Worm (Caenorhabditis elegans) whole organism, midembryonic: Measurements from ENCODE around the gene seb-3.

Experiments used
- T22C8.4 ChIP-seq: fragments of 200-800 bp; sonication (Bioruptor generic); IDR thresholded peaks from 2 replicates; pipeline ENCODE4 v1.3.6; 2022; ENCODE audit warnings: missing genetic modification characterization, missing compliant biosample characterization
- cog-1 ChIP-seq: sonication (generic microtip); optimal IDR thresholded peaks from 2 replicates; lab custom pipeline; 2016; ENCODE audit warnings: missing genetic modification characterization, missing compliant biosample characterization
- flt-1 ChIP-seq: fragments of 200-800 bp; sonication (Bioruptor generic); IDR thresholded peaks from 2 replicates; pipeline ENCODE4 v1.3.6; 2022; ENCODE audit warnings: missing genetic modification characterization, missing compliant biosample characterization
- klf-2 ChIP-seq: fragments of 200-800 bp; sonication (Bioruptor generic); conservative IDR thresholded peaks from 2 replicates; pipeline ENCODE4 v1.3.6; 2022; ENCODE audit warnings: missing genetic modification reagents, missing genetic modification characterization, missing compliant biosample characterization
- med-1 ChIP-seq: sonication (generic microtip); optimal IDR thresholded peaks from 2 replicates; lab custom pipeline; 2017; ENCODE audit warnings: missing genetic modification characterization, mild to moderate bottlenecking, missing compliant biosample characterization, antibody characterized with exemption, missing genetic modification reagents; ENCODE audit not compliant: insufficient read depth
- ref-1 ChIP-seq: fragments of 200-800 bp; sonication (Bioruptor generic); conservative IDR thresholded peaks from 2 replicates; pipeline ENCODE4 v1.3.6; 2022; ENCODE audit warnings: missing genetic modification reagents, missing genetic modification characterization, missing compliant biosample characterization
- tab-1 ChIP-seq: fragments of 200-800 bp; sonication (Bioruptor generic); IDR thresholded peaks from 2 replicates; pipeline ENCODE4 v1.3.6; 2022; ENCODE audit warnings: missing genetic modification characterization, missing compliant biosample characterization
- ztf-23 ChIP-seq: fragments of 200-800 bp; sonication (Bioruptor generic); IDR thresholded peaks from 2 replicates; pipeline ENCODE4 v1.3.6; 2022; ENCODE audit warnings: missing genetic modification reagents, missing genetic modification characterization, missing compliant biosample characterization
- ztf-29 ChIP-seq: fragments of 200-800 bp; sonication (Bioruptor generic); IDR thresholded peaks from 2 replicates; pipeline ENCODE4 v1.3.6; 2022; ENCODE audit warnings: missing genetic modification reagents, missing genetic modification characterization, missing compliant biosample characterization

The seb-3 gene

DNA sequence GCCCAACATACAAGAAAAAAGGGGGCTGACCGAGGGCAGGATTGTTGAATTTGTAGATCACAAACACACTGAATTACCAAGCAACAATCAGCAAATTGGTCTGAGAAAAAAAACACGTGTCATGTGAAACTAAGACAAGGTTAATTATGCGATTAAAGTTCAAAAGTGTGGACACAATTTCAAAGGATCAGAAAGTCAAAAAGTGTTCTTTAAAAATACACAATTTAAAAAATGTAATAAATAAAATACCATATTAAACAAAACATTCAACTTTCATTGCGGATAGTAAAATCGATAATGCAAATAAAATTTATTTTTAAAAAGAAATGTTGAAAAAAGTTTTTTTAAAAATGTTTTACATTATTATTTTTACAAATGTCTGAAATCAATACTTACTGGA lies 27.0 kb upstream of the seb-3 start, which contains the start of gene cutl-3:
TSS of gene cutl-3 (minus strand) at position 101 of the 400 bp plus-strand sequence.
- TF ChIP-seq cog-1: no peak
- TF ChIP-seq klf-2 (GFP tag; lab: Robert Waterston, UW): no peak

- TF ChIP-seq cog-1 (no peak), flt-1 (GFP tag; lab: Robert Waterston, UW) (no peak), klf-2 (GFP tag; lab: Robert Waterston, UW) (no peak), ref-1 (GFP tag; lab: Robert Waterston, UW) (no peak), med-1 (GFP tag; lab: Kevin White, UChicago) (no peak), ztf-29 (GFP tag; lab: Robert Waterston, UW) (no peak), T22C8.4 (GFP tag; lab: Robert Waterston, UW) (no peak), ztf-23 (GFP tag; lab: Robert Waterston, UW) (no peak), tab-1 (GFP tag; lab: Robert Waterston, UW) (no peak)
Observed at ce11 chrX:15003891-15004550, 22.1 kb upstream of the seb-3 start, which contains the start of gene slc-25A18.1. slc-25A18.1 (minus strand) TSS chrX:15003941.

DNA sequence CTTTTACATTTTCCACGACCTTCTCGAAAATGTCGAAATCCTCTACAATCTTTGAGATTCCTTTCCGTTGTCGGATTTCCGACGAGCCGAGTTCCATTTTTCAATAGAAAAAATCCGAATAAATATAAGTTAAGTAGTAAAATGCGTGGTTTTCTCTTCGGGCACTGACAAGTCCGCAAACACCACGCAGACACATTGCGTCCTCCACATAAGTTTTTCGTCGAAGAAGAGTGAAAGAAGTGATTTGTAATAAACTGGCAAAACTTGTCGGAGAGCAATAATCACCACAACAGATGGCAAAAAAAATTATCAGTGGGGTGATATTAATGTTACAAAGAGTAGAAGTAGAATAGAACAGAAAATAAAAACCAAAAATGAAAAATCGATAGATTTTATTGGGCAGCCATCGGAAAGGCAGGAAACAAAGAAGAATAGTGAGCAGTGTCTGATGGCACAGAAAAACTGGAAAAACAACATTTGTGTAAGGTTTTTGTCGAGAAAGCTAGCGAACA lies 19.2 kb upstream of the seb-3 start, which contains the start of gene ergi-2:
TSS of gene ergi-2 (minus strand) at position 462 of the 512 bp plus-strand sequence.
- no peak for TF ChIP-seq flt-1 (GFP tag; lab: Robert Waterston, UW)
- TF ChIP-seq ref-1 (GFP tag; lab: Robert Waterston, UW): no peak
- no peak for TF ChIP-seq klf-2 (GFP tag; lab: Robert Waterston, UW)

DNA sequence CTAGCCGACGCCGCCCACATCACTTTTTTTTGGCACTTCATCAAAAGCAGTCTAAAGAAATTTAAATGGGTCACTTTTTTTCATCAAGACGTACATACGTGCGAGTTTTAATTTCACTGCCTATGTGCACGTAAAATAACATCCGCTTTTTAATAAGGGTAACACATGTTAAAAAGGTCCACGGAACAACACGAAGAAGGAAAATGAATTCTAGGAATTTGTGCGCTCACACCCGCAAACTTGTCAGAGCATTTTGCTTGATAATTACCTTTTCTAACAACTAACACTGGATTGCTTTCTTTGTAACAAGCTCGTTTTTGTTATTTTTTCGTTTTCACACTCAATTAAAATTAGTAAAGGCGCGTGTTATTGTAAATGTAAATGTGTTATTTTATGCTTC lies 17.4 kb upstream of the seb-3 start:
- no peak for TF ChIP-seq klf-2 (GFP tag; lab: Robert Waterston, UW)
- no peak for TF ChIP-seq T22C8.4 (GFP tag; lab: Robert Waterston, UW)
- no peak for TF ChIP-seq ztf-23 (GFP tag; lab: Robert Waterston, UW)
- no peak for TF ChIP-seq cog-1
- TF ChIP-seq tab-1 (GFP tag; lab: Robert Waterston, UW): no peak

- TF ChIP-seq T22C8.4 (GFP tag; lab: Robert Waterston, UW): no peak
- TF ChIP-seq klf-2 (GFP tag; lab: Robert Waterston, UW): no peak
Observed at ce11 chrX:15010941-15011340, 15.2 kb upstream of the seb-3 start.

ce11 chrX:15011526-15012274 lies 14.4 kb upstream of the seb-3 start:
- TF ChIP-seq ztf-23 (GFP tag; lab: Robert Waterston, UW): no peak
- TF ChIP-seq med-1 (GFP tag; lab: Kevin White, UChicago): no peak
- no peak for TF ChIP-seq cog-1

- TF ChIP-seq ref-1 (GFP tag; lab: Robert Waterston, UW): no peak
Observed at ce11 chrX:15013941-15014453, 12.1 kb upstream of the seb-3 start.

DNA sequence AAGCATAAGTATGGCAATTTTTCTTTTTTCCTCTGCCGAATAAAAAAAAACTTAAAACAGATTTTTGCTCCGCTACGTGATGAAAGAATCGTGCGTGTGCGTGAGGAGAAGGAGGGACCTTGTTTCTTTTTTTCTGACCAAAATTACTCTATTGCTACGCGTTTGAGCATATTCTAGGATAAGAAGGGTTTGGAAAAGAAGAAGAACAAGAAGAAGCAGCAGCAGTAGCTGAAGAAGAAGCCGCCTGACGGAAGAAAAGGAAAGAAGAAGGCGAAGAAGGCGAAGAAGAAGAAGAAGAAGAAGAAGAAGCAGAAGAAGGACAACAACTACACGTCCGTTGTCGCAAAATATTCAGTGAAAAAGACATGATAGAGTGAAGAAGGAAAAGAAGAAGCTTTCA lies 10.0 kb upstream of the seb-3 start:
- TF ChIP-seq cog-1 (no peak), ztf-29 (GFP tag; lab: Robert Waterston, UW) (no peak), tab-1 (GFP tag; lab: Robert Waterston, UW) (no peak), med-1 (GFP tag; lab: Kevin White, UChicago) (no peak), klf-2 (GFP tag; lab: Robert Waterston, UW) (no peak), T22C8.4 (GFP tag; lab: Robert Waterston, UW) (no peak), flt-1 (GFP tag; lab: Robert Waterston, UW) (no peak), ztf-23 (GFP tag; lab: Robert Waterston, UW) (no peak), ref-1 (GFP tag; lab: Robert Waterston, UW) (no peak)

DNA sequence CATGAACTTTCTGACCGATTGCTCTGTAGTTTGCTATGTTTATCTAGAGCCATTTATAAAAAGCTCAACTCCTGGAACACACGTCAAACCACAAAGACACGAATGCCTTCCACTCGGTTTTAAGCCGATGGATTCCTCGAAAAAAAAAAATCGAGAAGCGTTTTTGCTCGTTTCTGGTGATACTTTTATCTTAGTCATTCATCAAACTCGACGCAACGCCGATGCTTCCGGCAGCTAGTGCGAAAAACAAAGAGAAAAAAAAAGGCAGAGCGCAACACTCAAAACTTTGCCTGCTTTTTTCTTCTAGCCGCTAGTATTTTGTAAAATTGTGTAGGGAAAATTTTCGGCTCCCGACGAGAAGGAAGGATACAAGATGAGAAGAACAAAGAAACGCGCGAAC lies 1.5 kb downstream of the seb-3 start:
- TF ChIP-seq cog-1 (no peak), tab-1 (GFP tag; lab: Robert Waterston, UW) (no peak), flt-1 (GFP tag; lab: Robert Waterston, UW) (no peak), T22C8.4 (GFP tag; lab: Robert Waterston, UW) (no peak), ztf-23 (GFP tag; lab: Robert Waterston, UW) (no peak), ztf-29 (GFP tag; lab: Robert Waterston, UW) (no peak), med-1 (GFP tag; lab: Kevin White, UChicago) (no peak), klf-2 (GFP tag; lab: Robert Waterston, UW) (no peak), ref-1 (GFP tag; lab: Robert Waterston, UW) (no peak)

DNA sequence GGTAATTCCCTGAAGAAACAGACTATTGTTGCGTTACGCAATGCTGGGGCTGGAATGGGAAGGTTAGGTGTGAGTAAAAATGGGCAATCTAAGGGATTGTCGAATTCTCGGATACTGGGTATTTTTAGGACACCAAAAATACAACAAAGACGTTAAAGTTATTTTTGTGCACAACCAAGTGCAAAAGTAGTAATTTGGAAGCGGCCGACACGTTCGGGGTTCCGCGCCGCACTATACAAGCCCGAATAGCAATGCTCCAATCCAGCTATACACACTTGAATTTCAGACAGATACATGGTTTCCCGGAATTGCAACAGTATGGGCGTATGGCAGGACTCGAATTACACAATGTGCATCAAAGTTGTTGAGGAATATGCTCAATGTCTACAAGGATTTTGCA lies 1.9 kb downstream of the seb-3 start:
- TF ChIP-seq flt-1 (GFP tag; lab: Robert Waterston, UW): no peak
- no peak for TF ChIP-seq cog-1
- no peak for TF ChIP-seq med-1 (GFP tag; lab: Kevin White, UChicago)
- TF ChIP-seq T22C8.4 (GFP tag; lab: Robert Waterston, UW): no peak
- TF ChIP-seq klf-2 (GFP tag; lab: Robert Waterston, UW): no peak
- no peak for TF ChIP-seq ref-1 (GFP tag; lab: Robert Waterston, UW)
- TF ChIP-seq ztf-23 (GFP tag; lab: Robert Waterston, UW): no peak
- no peak for TF ChIP-seq tab-1 (GFP tag; lab: Robert Waterston, UW)
- no peak for TF ChIP-seq ztf-29 (GFP tag; lab: Robert Waterston, UW)
